Fruit fly (Drosophila melanogaster): ENCODE results near the gene CG42718.

Gene CG42718

DNA sequence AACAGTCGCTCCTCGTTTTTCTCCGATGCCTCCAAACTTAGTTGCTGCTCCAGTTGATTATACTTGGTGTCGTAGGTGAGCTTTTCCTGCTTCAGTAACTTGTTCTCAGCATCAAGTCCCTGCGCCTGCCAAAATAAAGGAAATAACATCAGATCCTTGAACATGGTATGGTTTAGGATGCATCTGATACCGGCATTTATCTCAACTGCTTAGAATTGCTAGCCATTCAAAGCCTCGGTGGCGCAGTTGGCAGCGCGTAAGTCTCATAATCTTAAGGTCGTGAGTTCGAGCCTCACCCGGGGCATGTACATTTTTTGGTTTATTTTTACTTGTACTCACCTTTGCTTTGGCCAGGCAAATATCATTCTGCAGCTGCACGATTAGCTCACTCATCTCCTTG, 28.6 kb upstream of the CG42718 start:
- TF ChIP-seq CG8478 (optimal IDR thresholded peaks at IDR 0.05) (no peak), CTCF (optimal IDR thresholded peaks at IDR 0.05) (no peak)

DNA sequence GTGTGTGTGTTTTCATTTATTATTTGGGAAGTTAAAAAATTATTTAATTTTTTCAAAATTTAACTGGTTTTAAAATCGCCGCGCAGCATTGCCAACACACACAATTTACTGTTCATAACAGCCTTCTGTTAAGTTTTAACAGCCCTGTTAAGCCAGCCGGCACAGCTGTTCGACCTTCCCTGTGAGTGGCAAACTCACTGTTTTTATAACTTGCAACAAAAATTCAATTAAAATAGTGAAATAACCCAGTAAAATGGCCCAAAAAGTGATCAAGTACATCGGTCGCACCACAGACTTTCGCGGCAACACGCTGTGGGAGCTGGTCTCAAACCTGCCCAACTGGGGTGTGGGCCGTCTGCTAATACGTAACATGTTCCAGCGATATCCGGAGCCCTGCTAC, 26.8 kb upstream of the CG42718 start, which contains the start of gene mRpS34:
Gene mRpS34 (plus strand): TSS at position 161 of the 400 bp plus-strand sequence.
- TF ChIP-seq CG8478 (optimal IDR thresholded peaks at IDR 0.05): no peak
- no peak for TF ChIP-seq CTCF (optimal IDR thresholded peaks at IDR 0.05)

DNA sequence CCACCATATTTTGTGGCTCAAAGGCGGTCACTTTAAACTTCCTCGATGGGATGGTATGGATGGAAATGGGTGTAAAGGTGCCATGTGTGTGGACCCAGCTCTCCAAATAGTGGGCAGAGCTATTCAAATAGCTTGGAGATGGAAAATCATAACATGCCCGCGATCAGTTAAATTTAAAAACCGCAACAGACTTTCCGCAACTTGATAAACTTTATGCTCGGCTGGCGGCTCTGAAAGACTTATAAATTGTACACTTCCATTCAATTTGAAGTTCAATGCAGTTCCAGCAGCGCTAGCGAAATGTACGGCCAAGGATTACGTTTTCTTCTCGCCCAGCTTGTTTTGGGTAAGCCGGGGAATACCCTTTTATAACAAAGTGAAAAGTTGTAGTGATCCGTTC, 25.0 kb upstream of the CG42718 start, which contains the start of gene CG33257:
Gene CG33257 (plus strand): TSS at position 301 of the 400 bp plus-strand sequence.
- TF ChIP-seq CG8478 (optimal IDR thresholded peaks at IDR 0.05) (no peak), CTCF (optimal IDR thresholded peaks at IDR 0.05) (no peak)

DNA sequence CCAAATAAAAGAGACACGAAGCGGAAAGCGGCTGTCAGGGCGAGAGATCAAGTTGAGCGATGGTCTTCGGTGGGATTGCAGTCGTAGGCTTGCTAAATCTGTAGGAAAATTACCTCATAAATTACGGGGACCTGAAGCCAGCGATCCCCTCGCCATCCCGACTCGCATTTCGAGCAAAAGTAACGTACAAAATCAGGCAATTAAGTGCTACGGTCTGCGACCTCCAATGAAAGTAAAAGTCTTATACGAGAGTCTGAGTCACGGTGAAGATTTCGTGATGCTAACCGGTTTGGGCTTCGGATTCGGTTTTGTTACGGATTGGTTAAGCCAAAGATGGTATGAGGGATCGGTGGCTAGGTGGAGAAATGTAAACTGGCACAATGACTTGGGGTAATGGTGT, 18.8 kb upstream of the CG42718 start:
- TF ChIP-seq CTCF (optimal IDR thresholded peaks at IDR 0.05) (no peak), CG8478 (optimal IDR thresholded peaks at IDR 0.05) (no peak)

DNA sequence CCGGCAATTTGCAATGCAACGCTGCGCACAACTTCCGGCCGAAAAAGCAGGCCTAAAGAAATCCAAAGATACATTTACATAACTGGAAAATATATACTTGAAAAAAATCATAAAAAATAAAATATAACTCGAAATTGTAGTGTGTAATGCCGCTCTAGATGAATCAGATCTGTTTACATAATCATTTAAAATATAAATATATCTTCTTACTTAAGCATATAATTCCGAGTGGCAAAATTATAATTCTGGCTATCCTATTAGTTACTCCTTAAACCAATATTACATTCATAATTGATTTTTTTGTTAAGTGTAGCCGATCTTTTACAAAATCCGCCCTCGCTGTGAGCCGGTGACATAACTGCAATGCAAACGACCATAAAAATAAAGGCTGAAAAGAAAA, 18.4 kb upstream of the CG42718 start:
- TF ChIP-seq CG8478 (optimal IDR thresholded peaks at IDR 0.05) (no peak), CTCF (optimal IDR thresholded peaks at IDR 0.05) (no peak)

DNA sequence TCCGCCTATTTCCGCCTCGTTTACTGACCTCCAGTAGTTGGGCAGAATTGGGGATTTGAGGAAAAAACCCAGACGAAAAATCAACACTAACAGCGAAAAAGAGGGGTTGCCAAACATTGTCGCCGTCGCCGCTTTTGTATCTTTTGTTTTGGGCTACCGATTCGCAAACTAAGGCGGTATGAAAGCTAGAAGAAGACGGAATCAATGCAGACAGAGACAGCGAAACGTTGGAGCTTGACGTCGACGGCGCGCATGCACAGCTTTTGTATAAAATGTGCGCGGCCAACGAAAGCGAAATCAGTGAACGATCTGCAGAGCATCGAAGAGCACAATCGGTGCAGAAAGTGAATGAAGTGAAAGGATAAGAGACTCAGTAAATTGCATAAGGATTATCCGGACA, 17.6 kb upstream of the CG42718 start, which contains the start of gene CG4998:
Gene CG4998 (plus strand): TSS at position 301 of the 400 bp plus-strand sequence.
- TF ChIP-seq CTCF (optimal IDR thresholded peaks at IDR 0.05) (no peak), CG8478 (optimal IDR thresholded peaks at IDR 0.05) (no peak)

DNA sequence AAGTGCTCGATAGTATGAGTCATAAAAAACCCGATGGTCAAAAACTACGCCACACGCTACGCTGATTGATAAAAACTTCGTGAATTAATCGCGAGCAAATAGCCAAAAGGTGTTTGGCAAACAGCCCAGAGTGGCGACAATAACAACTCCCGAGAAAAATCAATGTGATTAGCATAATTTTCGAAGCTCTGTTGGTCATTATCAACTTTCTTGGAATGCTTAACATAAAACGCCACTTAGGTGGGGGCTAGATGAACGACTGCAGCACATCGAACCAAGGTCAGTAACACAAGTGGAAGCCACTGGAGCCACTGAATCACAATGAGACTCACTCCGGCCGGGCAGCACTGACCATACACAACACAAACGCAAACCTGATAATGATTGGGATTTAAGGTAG, 16.7 kb upstream of the CG42718 start:
- no peak for TF ChIP-seq CTCF (optimal IDR thresholded peaks at IDR 0.05)

DNA sequence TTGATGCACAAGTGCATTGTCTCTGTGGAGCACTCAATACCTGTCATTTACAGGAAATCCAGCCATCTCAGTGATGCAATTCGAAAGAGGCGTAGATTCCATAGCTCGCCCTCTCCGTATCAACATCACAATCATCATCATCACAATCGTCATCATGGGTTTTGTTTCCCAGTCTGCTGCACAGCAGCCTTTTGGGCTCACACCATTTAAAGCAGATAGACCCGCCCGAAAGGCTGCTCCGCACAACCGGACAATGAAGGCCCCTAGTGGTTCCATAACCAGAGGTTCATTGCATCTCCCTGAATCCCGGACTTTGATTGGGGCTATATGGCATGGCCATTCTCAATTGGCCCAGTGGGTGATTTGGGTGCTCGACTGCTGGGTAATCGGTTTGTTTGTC, 13.8 kb upstream of the CG42718 start:
- no peak for TF ChIP-seq CG8478 (optimal IDR thresholded peaks at IDR 0.05)
- TF ChIP-seq CTCF (optimal IDR thresholded peaks at IDR 0.05): no peak

DNA sequence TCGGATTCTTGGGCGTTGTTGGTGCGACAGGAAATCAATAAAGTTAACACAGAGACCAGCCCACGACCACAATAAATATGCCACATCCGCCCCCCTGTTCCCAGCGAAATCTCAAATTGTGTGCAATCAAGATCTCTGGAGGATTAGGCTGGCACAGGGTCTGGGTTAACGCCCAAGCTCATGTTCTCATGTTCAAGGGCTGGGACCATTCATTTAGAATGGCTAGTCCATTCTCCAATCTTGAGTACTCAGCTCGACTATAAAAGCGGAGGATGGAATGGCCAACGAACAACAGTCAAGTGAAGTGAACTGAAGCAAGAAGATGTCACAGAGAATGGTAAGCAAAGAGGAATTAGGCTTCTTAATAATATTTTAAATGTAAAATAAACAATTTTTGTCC, 11.9 kb upstream of the CG42718 start, which contains the start of gene CG13056:
Gene CG13056 (plus strand): TSS at position 301 of the 400 bp plus-strand sequence.
- no peak for TF ChIP-seq CTCF (optimal IDR thresholded peaks at IDR 0.05)
- no peak for TF ChIP-seq CG8478 (optimal IDR thresholded peaks at IDR 0.05)

DNA sequence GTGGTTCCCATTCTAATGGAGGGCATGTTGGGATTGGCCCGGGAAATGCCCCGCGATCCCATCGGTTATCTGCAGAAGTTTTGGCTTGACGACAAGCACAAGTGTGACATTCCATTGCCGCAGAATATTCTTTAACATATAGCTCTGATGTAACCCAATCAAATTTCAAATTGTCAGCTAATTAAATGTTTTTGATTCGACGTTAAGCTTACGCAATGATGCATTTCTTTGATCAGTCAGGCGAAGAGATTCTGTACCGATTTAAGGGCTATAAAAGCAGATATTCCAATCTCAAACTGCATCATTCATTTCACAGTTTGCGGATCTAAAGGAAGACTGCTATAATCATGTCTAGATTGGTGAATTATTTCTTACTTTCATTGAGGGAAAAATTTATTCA, 10.6 kb upstream of the CG42718 start, which contains the start of gene retinin:
Gene retinin (plus strand): TSS at position 301 of the 400 bp plus-strand sequence.
- no peak for TF ChIP-seq CTCF (optimal IDR thresholded peaks at IDR 0.05)
- no peak for TF ChIP-seq CG8478 (optimal IDR thresholded peaks at IDR 0.05)

DNA sequence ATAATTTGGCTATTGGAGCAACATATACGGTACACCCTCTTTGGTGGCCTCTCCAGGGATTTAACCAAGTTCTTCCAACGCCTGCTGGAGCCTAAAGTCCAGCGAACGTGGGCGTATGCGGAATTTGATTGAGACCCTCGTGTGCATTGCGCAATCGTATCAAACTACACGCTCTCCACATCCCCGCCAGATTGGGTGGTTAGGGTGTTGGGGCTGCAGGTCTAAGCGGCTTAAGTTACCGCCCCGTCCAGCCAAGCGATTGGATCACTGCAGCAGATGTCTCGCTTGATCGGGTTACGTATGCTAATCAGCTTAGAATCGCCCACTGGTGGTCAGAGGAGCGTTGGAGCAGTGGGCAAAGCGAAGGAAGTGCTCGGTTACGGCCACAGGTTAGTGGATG, 9.7 kb upstream of the CG42718 start, which contains the start of gene CG33060:
Gene CG33060 (plus strand): TSS at position 301 of the 400 bp plus-strand sequence.
- TF ChIP-seq CG8478 (optimal IDR thresholded peaks at IDR 0.05) (no peak), CTCF (optimal IDR thresholded peaks at IDR 0.05) (no peak)

DNA sequence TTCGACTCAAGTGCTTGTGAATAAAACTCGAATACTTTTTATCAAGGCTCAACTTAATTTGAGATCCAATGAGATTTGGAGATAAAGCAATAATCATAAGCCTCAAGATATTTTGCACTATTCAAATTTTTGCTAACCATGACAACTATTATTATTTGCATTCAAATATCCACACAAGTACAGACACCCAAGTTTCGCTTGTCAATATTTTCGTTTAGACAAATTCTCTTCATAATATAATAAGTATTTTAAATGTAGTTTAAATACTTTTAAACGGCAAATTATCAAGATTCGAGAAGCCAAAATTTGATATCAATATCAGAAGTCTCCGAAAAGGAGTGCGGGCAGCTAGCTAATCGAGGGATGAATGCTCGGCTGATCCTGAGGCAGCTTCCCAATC, 8.4 kb upstream of the CG42718 start, which contains the start of gene CG33061:
Gene CG33061 (plus strand): TSS at position 301 of the 400 bp plus-strand sequence.
- TF ChIP-seq CTCF (optimal IDR thresholded peaks at IDR 0.05) (no peak), CG8478 (optimal IDR thresholded peaks at IDR 0.05) (no peak)

DNA sequence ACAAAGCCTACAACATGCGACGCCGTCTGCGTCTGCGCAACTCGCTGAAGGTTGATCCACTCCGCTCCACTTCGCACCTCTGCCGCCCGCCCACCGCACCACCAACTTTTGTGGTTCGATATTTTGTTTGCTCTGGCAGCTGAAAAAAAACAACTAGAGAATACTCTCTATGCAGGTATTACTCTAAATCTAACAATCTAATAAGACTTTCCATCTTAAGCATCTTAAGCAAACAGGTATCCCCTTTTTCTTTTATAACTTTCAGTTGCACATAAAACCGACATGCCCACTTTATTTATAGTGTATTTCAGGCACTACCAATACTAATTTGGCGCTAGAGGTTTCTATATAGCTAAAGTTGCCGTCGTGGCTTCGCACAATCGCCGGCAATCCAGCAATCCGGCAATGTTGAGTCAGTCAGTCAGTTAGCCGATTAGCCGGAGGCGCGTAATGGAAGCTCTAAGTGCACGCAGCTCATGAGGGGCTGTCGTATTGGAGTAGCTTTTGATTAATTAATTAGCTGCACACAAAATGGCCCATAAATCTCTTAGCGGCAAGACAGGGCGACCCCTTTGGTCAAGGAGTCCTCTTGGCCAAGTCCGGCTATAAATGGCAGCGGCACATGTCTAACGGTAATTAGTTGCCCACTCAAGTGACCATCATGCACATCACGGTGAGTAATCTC, 7.3 kb upstream of the CG42718 start, which contains the start of gene CG13058:
Gene CG13058 (plus strand): TSS at position 635 of the 685 bp plus-strand sequence.
- no peak for TF ChIP-seq CG8478 (optimal IDR thresholded peaks at IDR 0.05)
- no peak for TF ChIP-seq CTCF (optimal IDR thresholded peaks at IDR 0.05)

DNA sequence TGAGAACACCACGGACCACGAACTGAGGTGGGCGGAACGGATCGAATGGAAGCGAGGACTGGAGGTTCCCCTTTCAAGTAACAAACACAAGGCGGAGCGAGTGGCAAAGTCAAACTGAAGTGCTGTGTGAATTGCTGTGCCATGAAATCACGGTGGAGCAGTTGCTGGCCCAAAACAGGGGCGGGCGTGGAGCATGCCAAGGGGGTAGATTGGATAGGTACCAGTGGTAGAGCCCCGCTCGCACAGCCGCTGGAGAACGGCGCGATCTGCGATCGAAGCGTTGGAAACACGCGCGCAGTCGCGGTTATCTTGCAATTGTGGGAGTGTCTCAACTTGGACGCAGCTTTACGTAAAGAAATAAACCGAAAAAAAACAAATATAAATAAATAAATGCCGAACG, 6.7 kb upstream of the CG42718 start, which contains the start of gene CG13038:
Gene CG13038 (minus strand): TSS at position 118 of the 400 bp plus-strand sequence.
- TF ChIP-seq CG8478 (optimal IDR thresholded peaks at IDR 0.05) (no peak), CTCF (optimal IDR thresholded peaks at IDR 0.05) (no peak)

DNA sequence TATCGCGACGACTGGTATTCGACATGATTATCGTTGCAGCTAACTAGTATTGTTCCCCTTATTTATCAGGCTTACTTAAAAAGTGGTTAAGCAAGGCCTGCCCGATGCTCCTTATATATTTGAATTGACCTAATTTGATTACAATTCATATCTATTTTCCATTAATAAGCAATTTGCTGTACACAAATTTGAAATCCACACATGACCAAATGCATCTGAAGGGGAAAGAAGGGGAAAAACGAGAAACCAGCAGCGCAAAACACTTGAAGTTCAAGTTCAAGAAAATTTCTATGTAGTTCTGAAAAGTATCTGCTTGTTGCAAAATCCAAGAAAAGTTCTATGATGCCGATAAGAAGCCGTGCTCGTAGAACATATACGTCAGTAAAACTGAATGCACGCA, 5.6 kb upstream of the CG42718 start, which contains the start of the genes CG13040 and CG13039:
Gene CG13040 (minus strand): TSS at position 101 of the 400 bp plus-strand sequence.
Gene CG13039 (minus strand): TSS at position 106 of the 400 bp plus-strand sequence.
- TF ChIP-seq CG8478 (optimal IDR thresholded peaks at IDR 0.05) (no peak), CTCF (optimal IDR thresholded peaks at IDR 0.05) (no peak)

DNA sequence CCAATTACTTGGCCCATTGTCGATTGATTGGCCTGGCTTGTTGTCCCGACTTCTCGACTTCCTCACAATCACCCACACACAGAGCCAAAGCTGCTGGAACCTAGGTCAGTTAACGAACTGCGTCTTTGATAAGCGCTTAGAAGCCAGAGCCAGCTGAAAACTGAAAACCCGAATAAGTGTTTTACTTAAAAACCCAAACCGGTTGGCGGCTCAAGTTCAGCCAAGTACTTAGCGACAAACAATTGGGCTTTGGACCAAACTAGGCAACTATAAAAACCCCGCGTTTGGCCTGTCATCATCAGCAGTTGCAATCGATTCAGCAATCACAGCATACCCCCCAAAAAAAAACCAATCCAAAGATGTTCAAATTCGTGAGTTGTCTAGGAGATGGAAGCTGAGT, 2.3 kb upstream of the CG42718 start, which contains the start of gene CG13059:
Gene CG13059 (plus strand): TSS at position 301 of the 400 bp plus-strand sequence.
- TF ChIP-seq CG8478 (optimal IDR thresholded peaks at IDR 0.05) (no peak), CTCF (optimal IDR thresholded peaks at IDR 0.05) (no peak)
